Fruit fly (Drosophila melanogaster) whole organism, embryonic: ENCODE data around the gene Bcat.

Source experiments
- Abd-B ChIP-seq: fragments of 200-800 bp; sonication (Bioruptor generic); optimal IDR thresholded peaks from 2 replicates; lab custom pipeline; 2018; ENCODE audit warnings: missing biosample characterization, mild to moderate bottlenecking, missing genetic modification characterization, moderate library complexity
- CG11723 ChIP-seq: fragments of 200-800 bp; sonication (Bioruptor generic); optimal IDR thresholded peaks from 2 replicates; lab custom pipeline; 2017; ENCODE audit warnings: missing biosample characterization, mild to moderate bottlenecking, missing genetic modification characterization
- CG12219 ChIP-seq: fragments of 200-800 bp; sonication (Bioruptor generic); optimal IDR thresholded peaks from 3 replicates; lab custom pipeline; 2018; ENCODE audit warnings: missing biosample characterization, mild to moderate bottlenecking, missing genetic modification characterization
- CG13624 ChIP-seq: fragments of 200-800 bp; sonication (Bioruptor generic); optimal IDR thresholded peaks from 2 replicates; lab custom pipeline; 2016; ENCODE audit warnings: missing biosample characterization, missing genetic modification characterization
- CG13775 ChIP-seq: fragments of 200-800 bp; sonication (Bioruptor generic); optimal IDR thresholded peaks from 3 replicates; lab custom pipeline; 2017; ENCODE audit warnings: missing biosample characterization, mild to moderate bottlenecking, missing genetic modification characterization
- CG14050 ChIP-seq: fragments of 200-800 bp; sonication (Bioruptor generic); IDR thresholded peaks from 3 replicates; pipeline ENCODE4 v1.3.6; 2022; ENCODE audit warnings: missing biosample characterization, missing genetic modification characterization
- CG14667 ChIP-seq: fragments of 200-800 bp; sonication (Bioruptor generic); IDR thresholded peaks from 2 replicates; pipeline ENCODE4 v1.3.6; 2022; ENCODE audit warnings: missing biosample characterization, missing genetic modification characterization
- CG14710 ChIP-seq: fragments of 200-800 bp; sonication (Bioruptor generic); optimal IDR thresholded peaks from 3 replicates; lab custom pipeline; 2019; ENCODE audit warnings: missing biosample characterization, mild to moderate bottlenecking, missing genetic modification characterization, moderate library complexity
- CG15514 ChIP-seq: fragments of 200-800 bp; sonication (Bioruptor generic); optimal IDR thresholded peaks from 3 replicates; lab custom pipeline; 2017; ENCODE audit warnings: missing biosample characterization, missing genetic modification characterization, mild to moderate bottlenecking, moderate library complexity, missing genetic modification reagents
- CG17802 ChIP-seq: fragments of 200-800 bp; sonication (Bioruptor generic); optimal IDR thresholded peaks from 2 replicates; lab custom pipeline; 2018; ENCODE audit warnings: missing biosample characterization, mild to moderate bottlenecking, missing genetic modification characterization, moderate library complexity
- CG18262 ChIP-seq: fragments of 200-800 bp; optimal IDR thresholded peaks from 3 replicates; lab custom pipeline; 2019; ENCODE audit warnings: missing biosample characterization, mild to moderate bottlenecking, missing genetic modification characterization, moderate library complexity
- CG2712 ChIP-seq: fragments of 200-800 bp; optimal IDR thresholded peaks from 3 replicates; lab custom pipeline; 2019; ENCODE audit warnings: missing biosample characterization, mild to moderate bottlenecking, missing genetic modification characterization, moderate library complexity
- CG3065 ChIP-seq: fragments of 200-800 bp; sonication (Bioruptor generic); optimal IDR thresholded peaks from 2 replicates; lab custom pipeline; 2016; ENCODE audit warnings: missing biosample characterization, missing genetic modification characterization
- CG4820 ChIP-seq: fragments of 200-800 bp; sonication (Bioruptor generic); optimal IDR thresholded peaks from 3 replicates; lab custom pipeline; 2016; ENCODE audit warnings: missing biosample characterization, missing genetic modification characterization
- CG6683 ChIP-seq: fragments of 200-800 bp; sonication (Bioruptor generic); optimal IDR thresholded peaks from 2 replicates; lab custom pipeline; 2017; ENCODE audit warnings: missing biosample characterization, mild to moderate bottlenecking, missing genetic modification characterization, missing genetic modification reagents
- CG6689 ChIP-seq: fragments of 200-800 bp; sonication (Bioruptor generic); IDR thresholded peaks from 2 replicates; pipeline ENCODE4 v1.3.6; 2022; ENCODE audit warnings: missing biosample characterization, missing genetic modification characterization
- CG6854 ChIP-seq: fragments of 200-800 bp; sonication (Bioruptor generic); optimal IDR thresholded peaks from 3 replicates; lab custom pipeline; 2017; ENCODE audit warnings: missing biosample characterization, mild to moderate bottlenecking, missing genetic modification characterization
- Camta ChIP-seq: fragments of 200-800 bp; sonication (Bioruptor generic); optimal IDR thresholded peaks from 2 replicates; lab custom pipeline; 2016; ENCODE audit warnings: missing biosample characterization, missing genetic modification characterization
- Dip2 ChIP-seq: fragments of 200-800 bp; sonication (Bioruptor generic); IDR thresholded peaks from 2 replicates; pipeline ENCODE4 v1.3.6; 2022; ENCODE audit warnings: missing biosample characterization, missing genetic modification characterization
- Drgx ChIP-seq: fragments of 200-800 bp; sonication (Bioruptor generic); IDR thresholded peaks from 2 replicates; pipeline ENCODE4 v1.3.6; 2022; ENCODE audit warnings: missing biosample characterization, missing genetic modification characterization
- Elba2 ChIP-seq: fragments of 200-800 bp; sonication (Bioruptor generic); optimal IDR thresholded peaks from 3 replicates; lab custom pipeline; 2016; ENCODE audit warnings: missing biosample characterization, missing genetic modification characterization
- Max ChIP-seq: fragments of 200-800 bp; sonication (Bioruptor generic); optimal IDR thresholded peaks from 2 replicates; lab custom pipeline; 2016; ENCODE audit warnings: missing biosample characterization, mild to moderate bottlenecking, missing genetic modification characterization
- NC2α ChIP-seq: fragments of 200-800 bp; sonication (Bioruptor generic); optimal IDR thresholded peaks from 2 replicates; lab custom pipeline; 2016; ENCODE audit warnings: missing biosample characterization, missing genetic modification characterization
- Oli ChIP-seq: fragments of 200-800 bp; sonication (Bioruptor generic); optimal IDR thresholded peaks from 2 replicates; lab custom pipeline; 2018; ENCODE audit warnings: missing biosample characterization, mild to moderate bottlenecking, missing genetic modification characterization, moderate library complexity
- Sin3A ChIP-seq: fragments of >200 bp; optimal IDR thresholded peaks from 2 replicates; lab custom pipeline; 2018
- Stat92E ChIP-seq, 3 experiments: fragments of >200 bp in 2 of 3; fragments of 200-800 bp in 1 of 3; sonication (Bioruptor generic) in 1 of 3; optimal IDR thresholded peaks; 2 replicates each; lab custom pipeline; 2017 to 2019; ENCODE audit warnings: missing biosample characterization in 3 of 3, missing genetic modification characterization in 3 of 3, mild to moderate bottlenecking in 1 of 3, moderate library complexity in 1 of 3
- Vsx1 ChIP-seq: fragments of 200-800 bp; sonication (Bioruptor generic); optimal IDR thresholded peaks from 2 replicates; lab custom pipeline; 2017; ENCODE audit warnings: missing biosample characterization, mild to moderate bottlenecking, missing genetic modification characterization, missing genetic modification reagents
- Xbp1 ChIP-seq: fragments of 200-800 bp; sonication (Bioruptor generic); optimal IDR thresholded peaks from 3 replicates; lab custom pipeline; 2016; ENCODE audit warnings: missing biosample characterization, mild to moderate bottlenecking, missing genetic modification characterization
- ara ChIP-seq: fragments of 200-800 bp; sonication (Bioruptor generic); IDR thresholded peaks from 2 replicates; pipeline ENCODE4 v1.3.6; 2022; ENCODE audit warnings: missing biosample characterization, missing genetic modification characterization
- ato ChIP-seq: fragments of 200-800 bp; sonication (Bioruptor generic); IDR thresholded peaks from 2 replicates; pipeline ENCODE4 v1.3.6; 2022; ENCODE audit warnings: missing biosample characterization, missing genetic modification characterization; ENCODE audit not compliant: partially characterized antibody
- bbx ChIP-seq: fragments of 200-800 bp; sonication (Bioruptor generic); IDR thresholded peaks from 2 replicates; pipeline ENCODE4 v1.3.6; 2022; ENCODE audit warnings: missing biosample characterization, missing genetic modification characterization; ENCODE audit not compliant: partially characterized antibody
- chn ChIP-seq: fragments of 200-800 bp; sonication (Bioruptor generic); optimal IDR thresholded peaks from 2 replicates; lab custom pipeline; 2016; ENCODE audit warnings: missing biosample characterization, missing genetic modification characterization
- crp ChIP-seq, 2 experiments: fragments of 200-800 bp; sonication (Bioruptor generic); optimal IDR thresholded peaks; 2 replicates in 1 of 2; 3 replicates in 1 of 2; lab custom pipeline; 2017; ENCODE audit warnings: missing biosample characterization in 2 of 2, missing genetic modification characterization in 2 of 2, mild to moderate bottlenecking in 1 of 2, moderate library complexity in 1 of 2
- dati ChIP-seq: fragments of 200-800 bp; sonication (Bioruptor generic); IDR thresholded peaks from 2 replicates; pipeline ENCODE4 v1.3.6; 2022; ENCODE audit warnings: missing biosample characterization, missing genetic modification characterization
- disco-r ChIP-seq: fragments of 200-800 bp; sonication (Bioruptor generic); optimal IDR thresholded peaks from 2 replicates; lab custom pipeline; 2016; ENCODE audit warnings: missing biosample characterization, missing genetic modification characterization
- en ChIP-seq: fragments of 200-800 bp; sonication (Bioruptor generic); optimal IDR thresholded peaks from 2 replicates; lab custom pipeline; 2016; ENCODE audit warnings: missing biosample characterization, missing genetic modification characterization
- gfzf ChIP-seq: fragments of 200-800 bp; sonication (Bioruptor generic); optimal IDR thresholded peaks from 2 replicates; lab custom pipeline; 2016; ENCODE audit warnings: missing biosample characterization, mild to moderate bottlenecking, missing genetic modification characterization, moderate library complexity
- gro ChIP-seq: fragments of 200-800 bp; sonication (Bioruptor generic); optimal IDR thresholded peaks from 2 replicates; lab custom pipeline; 2016; ENCODE audit warnings: missing biosample characterization, missing genetic modification characterization
- insv ChIP-seq, 2 experiments: fragments of 200-800 bp; sonication (Bioruptor generic); optimal IDR thresholded peaks; 3 replicates each; lab custom pipeline; 2016 to 2018; ENCODE audit warnings: missing biosample characterization in 2 of 2, missing genetic modification characterization in 2 of 2
- kni ChIP-seq: fragments of 200-800 bp; sonication (Bioruptor generic); optimal IDR thresholded peaks from 3 replicates; lab custom pipeline; 2017; ENCODE audit warnings: mild to moderate bottlenecking, missing biosample characterization, missing genetic modification reagents, missing genetic modification characterization
- lab ChIP-seq: fragments of 200-800 bp; sonication (Bioruptor generic); optimal IDR thresholded peaks from 3 replicates; lab custom pipeline; 2017; ENCODE audit warnings: missing biosample characterization, missing genetic modification characterization, mild to moderate bottlenecking, moderate library complexity, missing genetic modification reagents
- mirr ChIP-seq: fragments of 200-800 bp; sonication (Bioruptor generic); optimal IDR thresholded peaks from 3 replicates; lab custom pipeline; 2018; ENCODE audit warnings: missing biosample characterization, mild to moderate bottlenecking, missing genetic modification characterization
- psq ChIP-seq: fragments of 200-800 bp; sonication (Bioruptor generic); optimal IDR thresholded peaks from 2 replicates; lab custom pipeline; 2017; ENCODE audit warnings: missing biosample characterization, missing genetic modification characterization
- rib ChIP-seq: fragments of 200-800 bp; sonication (Bioruptor generic); IDR thresholded peaks from 2 replicates; pipeline ENCODE4 v1.3.6; 2022; ENCODE audit warnings: missing biosample characterization, missing genetic modification characterization
- scrt ChIP-seq: fragments of 200-800 bp; sonication (Bioruptor generic); optimal IDR thresholded peaks from 2 replicates; lab custom pipeline; 2018; ENCODE audit warnings: missing biosample characterization, mild to moderate bottlenecking, missing genetic modification characterization, moderate library complexity
- so ChIP-seq: fragments of 200-800 bp; sonication (Bioruptor generic); IDR thresholded peaks from 3 replicates; pipeline ENCODE4 v1.3.6; 2022; ENCODE audit warnings: missing biosample characterization, missing genetic modification characterization
- sr ChIP-seq: fragments of 200-800 bp; sonication (Bioruptor generic); IDR thresholded peaks from 3 replicates; pipeline ENCODE4 v1.3.6; 2022; ENCODE audit warnings: missing biosample characterization, missing genetic modification characterization
- tll ChIP-seq, 2 experiments: fragments of 200-800 bp in 1 of 2; fragments of >200 bp in 1 of 2; sonication (Bioruptor generic) in 1 of 2; optimal IDR thresholded peaks; 2 replicates each; lab custom pipeline; 2017 to 2019; ENCODE audit warnings: missing biosample characterization in 2 of 2, missing genetic modification characterization in 2 of 2, mild to moderate bottlenecking in 1 of 2, moderate library complexity in 1 of 2
- zfh1 ChIP-seq: fragments of 200-800 bp; sonication (Bioruptor generic); IDR thresholded peaks from 3 replicates; pipeline ENCODE4 v1.3.6; 2022; ENCODE audit warnings: missing biosample characterization, missing genetic modification characterization

The Bcat gene

dm6 chrX:13390465-13391173, 6.1 kb upstream of the Bcat start (continued):
- TF ChIP-seq Dip2 (no peak), gfzf (GFP tag; lab: Kevin White, UChicago) (no peak), Oli (peak; percentile 59), dati (GFP tag; lab: Robert Waterston, UW) (no peak), CG15514 (GFP tag; lab: Kevin White, UChicago) (peak; percentile 72), so (GFP tag; lab: Robert Waterston, UW) (no peak), crp (GFP tag; optimal IDR thresholded peaks at IDR 0.05; lab: Kevin White, UChicago) (no peak), Stat92E (GFP tag; optimal IDR thresholded peaks at IDR 0.05; lab: Kevin White, UChicago) (no peak), CG6854 (GFP tag; lab: Kevin White, UChicago) (peak; percentile 52), CG17802 (tag; lab: Kevin White, UChicago) (no peak), Max (GFP tag; lab: Kevin White, UChicago) (no peak), CG18262 (tag; lab: Kevin White, UChicago) (peak; percentile 48), CG12219 (GFP tag; lab: Kevin White, UChicago) (no peak), zfh1 (GFP tag; lab: Robert Waterston, UW) (no peak), CG14710 (tag; lab: Kevin White, UChicago) (no peak), Abd-B (no peak), CG2712 (peak; percentile 71), CG6683 (GFP tag; lab: Kevin White, UChicago) (peak; percentile 49), lab (GFP tag; lab: Kevin White, UChicago) (peak; percentile 85), insv (GFP tag; optimal IDR thresholded peaks at IDR 0.05; lab: Kevin White, UChicago) (no peak), mirr (no peak), sr (GFP tag; lab: Robert Waterston, UW) (no peak), Elba2 (GFP tag; lab: Kevin White, UChicago) (no peak), ato (GFP tag; lab: Robert Waterston, UW) (no peak), CG4820 (no peak), gro (GFP tag; lab: Kevin White, UChicago) (no peak), tll (GFP tag; optimal IDR thresholded peaks at IDR 0.05; lab: Kevin White, UChicago) (no peak), CG3065 (GFP tag; lab: Kevin White, UChicago) (no peak), CG14050 (GFP tag; lab: Robert Waterston, UW) (peak; percentile 43; the same call in 1 of the 3 replicates), en (GFP tag; lab: Kevin White, UChicago) (no peak), psq (GFP tag; lab: Kevin White, UChicago) (no peak), disco-r (GFP tag; lab: Kevin White, UChicago) (no peak), CG13775 (GFP tag; lab: Kevin White, UChicago) (peak; percentile 57), Drgx (peak; percentile 92), kni (GFP tag; lab: Kevin White, UChicago) (no peak), NC2α (GFP tag; lab: Kevin White, UChicago) (no peak), chn (GFP tag; lab: Kevin White, UChicago) (no peak), Vsx1 (no peak), bbx (GFP tag; lab: Robert Waterston, UW) (no peak), CG11723 (GFP tag; lab: Kevin White, UChicago) (no peak), Camta (no peak), Sin3A (lab: Kevin White, UChicago) (no peak), ara (0 out of 2 replicates have a peak, but pooled peaks have one; percentile 11), CG13624 (no peak), scrt (GFP tag; lab: Kevin White, UChicago) (peak; percentile 63), rib (peak; percentile 64; the same call in 1 of the 2 replicates), CG6689 (GFP tag; lab: Robert Waterston, UW) (peak; percentile 60), Xbp1 (GFP tag; lab: Kevin White, UChicago) (no peak), CG14667 (GFP tag; lab: Robert Waterston, UW) (peak; percentile 29; the same call in 1 of the 2 replicates)
